Fruit fly (Drosophila melanogaster) whole organism, embryonic: ENCODE data around the gene CG11353.

Source experiments
- CG11093 ChIP-seq: fragments of 200-800 bp; sonication (Bioruptor generic); IDR thresholded peaks from 3 replicates; pipeline ENCODE4 v1.3.6; 2022; ENCODE audit warnings: missing biosample characterization, missing genetic modification characterization
- CG12391 ChIP-seq: fragments of 200-800 bp; sonication (Bioruptor generic); optimal IDR thresholded peaks from 3 replicates; lab custom pipeline; 2018; ENCODE audit warnings: missing biosample characterization, mild to moderate bottlenecking, missing genetic modification characterization, moderate library complexity
- CG14667 ChIP-seq: fragments of 200-800 bp; sonication (Bioruptor generic); IDR thresholded peaks from 2 replicates; pipeline ENCODE4 v1.3.6; 2022; ENCODE audit warnings: missing biosample characterization, missing genetic modification characterization
- CG16779 ChIP-seq: fragments of 200-800 bp; sonication (Bioruptor generic); IDR thresholded peaks from 2 replicates; pipeline ENCODE4 v1.3.6; 2022; ENCODE audit warnings: missing biosample characterization, missing genetic modification characterization
- CG18476 ChIP-seq: fragments of 200-800 bp; sonication (Bioruptor generic); optimal IDR thresholded peaks from 2 replicates; lab custom pipeline; 2016; ENCODE audit warnings: missing biosample characterization, mild to moderate bottlenecking, missing genetic modification characterization
- CG2116 ChIP-seq: fragments of 200-800 bp; sonication (Bioruptor generic); optimal IDR thresholded peaks from 3 replicates; lab custom pipeline; 2018; ENCODE audit warnings: missing biosample characterization, mild to moderate bottlenecking, missing genetic modification characterization
- CTCF ChIP-seq: fragments of 200-800 bp; sonication (Bioruptor generic); optimal IDR thresholded peaks from 2 replicates; lab custom pipeline; 2017; ENCODE audit warnings: missing biosample characterization, mild to moderate bottlenecking, missing genetic modification characterization, moderate library complexity
- Eip74EF ChIP-seq, 2 experiments: fragments of 200-800 bp in 1 of 2; fragments of >200 bp in 1 of 2; sonication (Bioruptor generic) in 1 of 2; optimal IDR thresholded peaks; 2 replicates each; lab custom pipeline; 2017 to 2019; ENCODE audit warnings: missing biosample characterization in 2 of 2, missing genetic modification characterization in 2 of 2, mild to moderate bottlenecking in 1 of 2, moderate library complexity in 1 of 2
- HHEX ChIP-seq: fragments of 200-800 bp; sonication (Bioruptor generic); optimal IDR thresholded peaks from 3 replicates; lab custom pipeline; 2017; ENCODE audit warnings: missing biosample characterization, mild to moderate bottlenecking, missing genetic modification characterization, missing genetic modification reagents
- PHDP ChIP-seq: fragments of 200-800 bp; sonication (Bioruptor generic); optimal IDR thresholded peaks from 3 replicates; lab custom pipeline; 2018; ENCODE audit warnings: missing biosample characterization, mild to moderate bottlenecking, missing genetic modification characterization, moderate library complexity
- bowl ChIP-seq: fragments of 200-800 bp; sonication (Bioruptor generic); IDR thresholded peaks from 2 replicates; pipeline ENCODE4 v1.3.6; 2022; ENCODE audit warnings: missing biosample characterization, missing genetic modification characterization
- dmrt11E ChIP-seq: fragments of 200-800 bp; sonication (Bioruptor generic); optimal IDR thresholded peaks from 3 replicates; lab custom pipeline; 2018; ENCODE audit warnings: missing biosample characterization, mild to moderate bottlenecking, missing genetic modification characterization, moderate library complexity
- row ChIP-seq: fragments of 200-800 bp; sonication (Bioruptor generic); IDR thresholded peaks from 3 replicates; pipeline ENCODE4 v1.3.6; 2022; ENCODE audit warnings: missing biosample characterization, missing genetic modification characterization
- zen ChIP-seq: fragments of 200-800 bp; sonication (Bioruptor generic); optimal IDR thresholded peaks from 3 replicates; lab custom pipeline; 2018; ENCODE audit warnings: missing biosample characterization, mild to moderate bottlenecking, missing genetic modification characterization, moderate library complexity

DNA sequence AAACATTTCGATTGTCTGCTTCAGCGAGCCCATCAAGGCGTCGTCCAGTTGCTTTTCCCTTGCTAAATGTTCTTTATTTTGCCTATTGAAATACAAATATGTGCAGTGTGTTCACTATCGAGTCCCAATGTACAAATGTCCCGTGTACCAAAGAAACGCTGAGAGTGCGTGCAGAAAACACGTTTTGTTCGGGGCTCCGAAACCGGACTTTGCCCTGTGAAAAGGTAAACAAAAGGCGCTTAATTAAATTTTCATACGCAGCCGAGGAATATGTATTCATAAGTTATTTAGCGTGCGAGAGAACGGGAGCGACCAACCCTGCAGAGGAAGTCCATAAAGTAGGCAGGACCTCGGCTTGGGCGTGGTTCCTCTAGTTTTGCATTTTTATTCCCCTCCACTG, 12.2 kb downstream of the CG11353 start:
- no peak for TF ChIP-seq CG2116 (GFP tag; lab: Kevin White, UChicago)
- TF ChIP-seq CG16779 = no peak
- no peak for TF ChIP-seq PHDP (tag; lab: Kevin White, UChicago)
- no peak for TF ChIP-seq row
- TF ChIP-seq CTCF = no peak
- TF ChIP-seq CG11093 (GFP tag; lab: Robert Waterston, UW) = no peak
- TF ChIP-seq dmrt11E (tag; lab: Kevin White, UChicago) = no peak
- TF ChIP-seq zen = no peak
- no peak for TF ChIP-seq CG18476
- no peak for TF ChIP-seq HHEX
- no peak for TF ChIP-seq CG14667
- TF ChIP-seq Eip74EF (GFP tag; optimal IDR thresholded peaks at IDR 0.05; lab: Kevin White, UChicago) = no peak
- TF ChIP-seq CG12391 (tag; lab: Kevin White, UChicago) = no peak
- TF ChIP-seq bowl = no peak
